Fruit fly (Drosophila melanogaster) whole organism, pupa: ENCODE results near the gene CG4053.
A peak's percentile ranks its signal among the peaks of the same experiment; 100 is the strongest.

Experiments used
- CG10348 ChIP-seq: fragments of 200-800 bp; sonication (Bioruptor generic); IDR thresholded peaks from 2 replicates; pipeline ENCODE4 v1.3.6; 2022; ENCODE audit warnings: missing biosample characterization, missing genetic modification characterization
- CG12605 ChIP-seq: fragments of 200-800 bp; sonication (Bioruptor generic); IDR thresholded peaks from 2 replicates; pipeline ENCODE4 v1.3.6; 2022; ENCODE audit warnings: missing biosample characterization, missing genetic modification characterization
- CG13204 ChIP-seq: fragments of 200-800 bp; sonication (Bioruptor generic); optimal IDR thresholded peaks from 2 replicates; lab custom pipeline; 2018; ENCODE audit warnings: missing biosample characterization, mild to moderate bottlenecking, missing genetic modification characterization, moderate library complexity
- CG14655 ChIP-seq: fragments of 200-800 bp; sonication (Bioruptor generic); optimal IDR thresholded peaks from 3 replicates; lab custom pipeline; 2017; ENCODE audit warnings: mild to moderate bottlenecking, missing biosample characterization, missing genetic modification reagents, missing genetic modification characterization
- CG15710 ChIP-seq: fragments of 200-800 bp; sonication (Bioruptor generic); optimal IDR thresholded peaks from 2 replicates; lab custom pipeline; 2018; ENCODE audit warnings: missing biosample characterization, mild to moderate bottlenecking, missing genetic modification characterization, moderate library complexity
- CG17806 ChIP-seq: fragments of 200-800 bp; sonication (Bioruptor generic); optimal IDR thresholded peaks from 2 replicates; lab custom pipeline; 2018; ENCODE audit warnings: missing biosample characterization, mild to moderate bottlenecking, missing genetic modification characterization, moderate library complexity
- CG32121 ChIP-seq: fragments of 200-800 bp; sonication (Bioruptor generic); IDR thresholded peaks from 2 replicates; pipeline ENCODE4 v1.3.6; 2022; ENCODE audit warnings: missing biosample characterization, missing genetic modification characterization
- CG34367 ChIP-seq: fragments of 200-800 bp; sonication (Bioruptor generic); optimal IDR thresholded peaks from 2 replicates; lab custom pipeline; 2018; ENCODE audit warnings: missing biosample characterization, mild to moderate bottlenecking, missing genetic modification characterization
- CG4496 ChIP-seq: fragments of 200-800 bp; sonication (Bioruptor generic); IDR thresholded peaks from 3 replicates; pipeline ENCODE4 v1.3.6; 2022; ENCODE audit warnings: missing biosample characterization, missing genetic modification characterization
- CG8159 ChIP-seq: fragments of 200-800 bp; sonication (Bioruptor generic); optimal IDR thresholded peaks from 3 replicates; lab custom pipeline; 2018; ENCODE audit warnings: missing biosample characterization, mild to moderate bottlenecking, missing genetic modification characterization, moderate library complexity
- CG8301 ChIP-seq: fragments of 200-800 bp; sonication (Bioruptor generic); optimal IDR thresholded peaks from 2 replicates; lab custom pipeline; 2018; ENCODE audit warnings: missing biosample characterization, mild to moderate bottlenecking, missing genetic modification characterization
- CG9948 ChIP-seq: fragments of 200-800 bp; sonication (Bioruptor generic); optimal IDR thresholded peaks from 2 replicates; lab custom pipeline; 2018; ENCODE audit warnings: missing biosample characterization, mild to moderate bottlenecking, missing genetic modification characterization, moderate library complexity
- D1 ChIP-seq: fragments of 200-800 bp; sonication (Bioruptor generic); optimal IDR thresholded peaks from 2 replicates; lab custom pipeline; 2018; ENCODE audit warnings: missing biosample characterization, mild to moderate bottlenecking, missing genetic modification characterization, moderate library complexity
- EcR ChIP-seq: fragments of 200-800 bp; sonication (Bioruptor generic); optimal IDR thresholded peaks from 3 replicates; lab custom pipeline; 2019; ENCODE audit warnings: missing biosample characterization, missing genetic modification characterization, mild to moderate bottlenecking, moderate library complexity, missing genetic modification reagents
- Ets98B ChIP-seq: fragments of 200-800 bp; sonication (Bioruptor generic); IDR thresholded peaks from 2 replicates; pipeline ENCODE4 v1.3.6; 2022; ENCODE audit warnings: missing biosample characterization, missing genetic modification characterization
- Pif1A ChIP-seq: fragments of 200-800 bp; sonication (Bioruptor generic); optimal IDR thresholded peaks from 3 replicates; lab custom pipeline; 2016; ENCODE audit warnings: missing biosample characterization, missing genetic modification characterization
- Pif1B ChIP-seq: fragments of 200-800 bp; sonication (Bioruptor generic); optimal IDR thresholded peaks from 3 replicates; lab custom pipeline; 2016; ENCODE audit warnings: missing biosample characterization, missing genetic modification characterization
- Snoo ChIP-seq: fragments of 200-800 bp; sonication (Bioruptor generic); optimal IDR thresholded peaks from 3 replicates; lab custom pipeline; 2017; ENCODE audit warnings: missing biosample characterization, mild to moderate bottlenecking, missing genetic modification characterization, inconsistent platforms
- fd96Ca ChIP-seq: fragments of 200-800 bp; sonication (Bioruptor generic); IDR thresholded peaks from 3 replicates; pipeline ENCODE4 v1.3.6; 2022; ENCODE audit warnings: missing biosample characterization, missing genetic modification characterization
- gl ChIP-seq: fragments of 200-800 bp; sonication (Bioruptor generic); optimal IDR thresholded peaks from 2 replicates; lab custom pipeline; 2018; ENCODE audit warnings: missing biosample characterization, mild to moderate bottlenecking, missing genetic modification characterization
- rn ChIP-seq: fragments of 200-800 bp; sonication (Bioruptor generic); IDR thresholded peaks from 2 replicates; pipeline ENCODE4 v1.3.6; 2022; ENCODE audit warnings: missing biosample characterization, missing genetic modification characterization

Gene CG4053

DNA sequence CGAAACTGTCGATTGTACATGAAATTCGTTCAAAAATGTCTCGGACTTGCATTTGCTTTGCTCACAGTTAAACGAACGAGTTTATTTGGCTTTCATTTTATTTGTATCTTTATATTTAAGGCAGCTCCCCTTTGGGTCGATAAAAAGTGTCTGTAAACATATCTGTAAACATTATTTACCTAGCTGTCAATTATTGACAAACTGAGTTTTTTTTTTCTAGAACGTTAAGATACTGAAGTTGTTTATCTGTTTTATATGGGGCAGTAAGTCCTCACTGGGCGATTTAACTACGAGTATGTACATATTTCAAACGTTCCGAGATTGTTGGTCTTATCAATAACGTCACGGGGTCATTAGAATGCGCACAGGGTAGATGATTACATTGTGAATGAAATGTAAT is 16.3 kb downstream of the CG4053 start:
- TF ChIP-seq CG32121 (GFP tag; lab: Robert Waterston, UW) (no peak), fd96Ca (no peak), Ets98B (GFP tag; lab: Robert Waterston, UW) (no peak), CG13204 (no peak), CG10348 (GFP tag; lab: Robert Waterston, UW) (no peak), rn (GFP tag; lab: Robert Waterston, UW) (no peak), CG9948 (tag; lab: Kevin White, UChicago) (no peak), CG15710 (tag; lab: Kevin White, UChicago) (no peak), CG8159 (tag; lab: Kevin White, UChicago) (no peak), CG17806 (tag; lab: Kevin White, UChicago) (no peak)

- TF ChIP-seq EcR (GFP tag; lab: Kevin White, UChicago): peak; percentile 96
- TF ChIP-seq Pif1A (GFP tag; lab: Kevin White, UChicago): no peak
These were observed 20.9 kb downstream of the CG4053 start for dm6 chr3R:17110880-17111726.

DNA sequence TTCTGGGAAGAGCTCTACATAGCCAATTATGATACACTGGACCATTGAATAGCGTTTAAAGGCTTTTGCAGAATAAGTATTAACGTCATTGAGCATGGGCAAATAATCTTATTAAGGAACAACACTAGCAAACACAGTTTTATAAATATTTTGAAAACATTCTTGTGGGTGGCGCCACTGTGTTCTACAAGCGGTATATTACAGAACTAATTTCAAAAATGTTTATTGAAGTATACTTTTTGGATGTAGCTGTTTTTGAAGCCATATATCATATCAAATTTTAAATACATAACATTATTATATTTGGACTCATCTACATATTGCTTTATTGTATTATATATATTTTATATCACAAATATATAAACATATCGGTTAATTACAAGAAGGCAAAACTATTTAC is 23.1 kb downstream of the CG4053 start:
- TF ChIP-seq Pif1B (GFP tag; lab: Kevin White, UChicago) (no peak), Snoo (tag; lab: Kevin White, UChicago) (no peak), gl (no peak), CG13204 (no peak), CG17806 (tag; lab: Kevin White, UChicago) (no peak), EcR (GFP tag; lab: Kevin White, UChicago) (no peak), CG14655 (GFP tag; lab: Kevin White, UChicago) (no peak), CG34367 (tag; lab: Kevin White, UChicago) (no peak), CG9948 (tag; lab: Kevin White, UChicago) (no peak), CG10348 (GFP tag; lab: Robert Waterston, UW) (no peak), CG32121 (GFP tag; lab: Robert Waterston, UW) (no peak), D1 (tag; lab: Kevin White, UChicago) (no peak), rn (GFP tag; lab: Robert Waterston, UW) (no peak), CG12605 (GFP tag; lab: Robert Waterston, UW) (no peak)

DNA sequence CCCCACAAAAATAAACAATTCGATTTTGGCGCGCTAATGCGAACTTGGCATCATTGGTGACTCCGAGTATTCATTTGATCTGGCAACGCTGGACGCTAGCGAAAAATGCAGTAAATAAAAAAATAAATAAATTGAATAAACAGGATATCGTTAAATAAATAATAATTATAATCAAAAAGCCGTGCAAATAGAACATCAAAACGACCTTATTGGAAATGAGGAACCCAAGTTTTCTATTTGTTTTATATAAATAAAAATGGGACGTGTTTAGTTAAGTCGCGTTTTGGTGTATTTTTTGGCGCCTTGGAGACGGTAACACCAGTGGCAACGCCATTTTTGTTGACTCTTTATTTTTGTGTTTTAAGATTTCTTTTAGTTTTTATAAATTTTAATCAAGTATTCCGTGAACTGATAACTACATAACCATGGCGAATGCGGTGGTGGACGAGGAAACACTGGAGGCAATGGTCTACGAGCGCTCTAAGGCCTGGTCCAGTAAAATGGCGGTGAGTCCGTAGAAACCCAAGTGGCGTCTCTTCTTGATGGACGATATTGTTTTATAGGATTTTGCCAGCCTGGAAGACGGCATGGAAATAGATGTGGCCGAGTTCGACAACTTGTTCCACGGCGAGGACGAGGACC is 43.9 kb downstream of the CG4053 start, which contains the start of gene cal1:
TSS of gene cal1 (plus strand) at position 304 of the 642 bp plus-strand sequence.
- TF ChIP-seq Ets98B (GFP tag; lab: Robert Waterston, UW) (no peak), CG12605 (GFP tag; lab: Robert Waterston, UW) (no peak), CG4496 (GFP tag; lab: Robert Waterston, UW) (no peak), rn (GFP tag; lab: Robert Waterston, UW) (no peak), CG13204 (no peak)

- no peak for TF ChIP-seq Snoo (tag; lab: Kevin White, UChicago)
- TF ChIP-seq, all 21 proteins: peak for 0
These were observed 46.8 kb downstream of the CG4053 start, which contains the start of gene GckIII for dm6 chr3R:17085029-17085807. Gene GckIII, plus strand, starts transcription at chr3R:17085513.

- peak; percentile 4 for TF ChIP-seq EcR (GFP tag; lab: Kevin White, UChicago)
- no peak for TF ChIP-seq Ets98B (GFP tag; lab: Robert Waterston, UW)
These were observed 49.5 kb downstream of the CG4053 start for dm6 chr3R:17082471-17082870.

DNA sequence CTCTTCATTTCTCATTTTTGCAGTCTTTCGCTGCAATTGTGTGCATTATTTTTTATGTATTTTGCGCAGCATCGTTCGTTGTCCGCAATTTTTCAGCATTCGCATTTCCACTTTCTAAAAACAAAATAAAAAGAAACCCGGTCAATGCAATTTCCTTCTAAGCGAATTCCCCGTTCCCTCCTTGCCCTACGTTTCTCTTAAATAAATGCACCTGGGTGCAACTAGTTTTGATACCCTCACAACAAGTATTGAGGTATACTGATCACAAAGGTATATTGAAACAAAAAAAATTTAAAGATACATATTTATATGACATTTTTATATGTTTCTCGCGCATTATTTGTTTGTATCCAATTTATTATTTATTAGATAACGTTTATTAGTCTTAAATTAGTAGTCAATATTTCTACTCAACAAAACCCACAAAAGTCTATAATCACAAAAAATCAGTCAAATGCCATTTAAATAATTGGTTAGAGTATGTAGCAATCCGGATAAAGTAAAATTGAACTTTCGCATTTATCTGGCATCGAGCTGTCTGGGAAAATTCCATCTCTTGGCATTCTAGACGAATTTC is 50.6 kb downstream of the CG4053 start:
- TF ChIP-seq CG13204 (no peak), rn (GFP tag; lab: Robert Waterston, UW) (no peak), CG34367 (tag; lab: Kevin White, UChicago) (peak; percentile 53), CG8301 (tag; lab: Kevin White, UChicago) (peak; percentile 91), CG9948 (tag; lab: Kevin White, UChicago) (peak; percentile 80), CG8159 (tag; lab: Kevin White, UChicago) (peak; percentile 85), CG15710 (tag; lab: Kevin White, UChicago) (peak; percentile 84), Pif1A (GFP tag; lab: Kevin White, UChicago) (no peak), CG12605 (GFP tag; lab: Robert Waterston, UW) (peak; percentile 58; the same call in 1 of the 2 replicates), CG14655 (GFP tag; lab: Kevin White, UChicago) (no peak), CG32121 (GFP tag; lab: Robert Waterston, UW) (peak; percentile 88; the same call in 1 of the 2 replicates), CG4496 (GFP tag; lab: Robert Waterston, UW) (peak; percentile 56; the same call in 2 of the 3 replicates), Pif1B (GFP tag; lab: Kevin White, UChicago) (peak; percentile 71), fd96Ca (peak; percentile 35; the same call in 1 of the 3 replicates), CG17806 (tag; lab: Kevin White, UChicago) (peak; percentile 73), CG10348 (GFP tag; lab: Robert Waterston, UW) (0 out of 2 replicates have a peak, but pooled peaks have one; percentile 46), EcR (GFP tag; lab: Kevin White, UChicago) (peak; percentile 39)
